Fruit fly (Drosophila melanogaster) whole organism, wandering third instar larva: ENCODE results near the gene shd.

Experiments used
- Vsx2 ChIP-seq: fragments of 200-300, 225-300 bp; sonication (Bioruptor generic); optimal IDR thresholded peaks from 2 replicates; lab custom pipeline; 2018; ENCODE audit warnings: missing biosample characterization, missing genetic modification characterization; ENCODE audit not compliant: partially characterized antibody
- dl ChIP-seq, 2 experiments: fragments of 175-275, 200-275 bp in 1 of 2; fragments of 200-275 bp in 1 of 2; sonication (Bioruptor generic); optimal IDR thresholded peaks; lab custom pipeline; 2018; ENCODE audit warnings: mild to moderate bottlenecking in 2 of 2, missing biosample characterization in 2 of 2, missing genetic modification characterization in 2 of 2, moderate library complexity in 2 of 2; ENCODE audit not compliant: partially characterized antibody in 2 of 2, insufficient read depth in 1 of 2
- usp ChIP-seq: fragments of >200 bp; optimal IDR thresholded peaks from 2 replicates; lab custom pipeline; 2017; ENCODE audit warnings: missing biosample characterization, missing genetic modification characterization

DNA sequence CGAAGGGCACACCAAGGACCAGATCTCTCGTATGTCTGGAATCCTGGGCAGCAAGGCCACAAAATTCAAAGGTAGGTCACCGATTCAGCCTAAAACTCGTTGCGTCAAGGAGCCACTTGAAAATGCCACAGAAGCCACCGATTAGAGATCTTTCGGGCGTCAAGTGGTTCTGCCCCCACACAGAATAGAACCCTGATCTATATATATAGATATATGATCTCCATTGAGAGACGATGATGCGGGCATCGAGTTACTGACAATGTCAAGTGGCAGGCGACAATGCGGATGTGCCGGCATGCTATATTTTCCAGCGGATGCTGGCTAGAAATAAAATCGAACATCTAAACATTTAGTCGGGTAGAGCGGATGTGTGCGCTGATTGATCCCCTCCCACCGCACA, 50.1 kb downstream of the shd start:
- TF ChIP-seq Vsx2 (GFP tag; lab: Kevin White, UChicago) (no peak), usp (no peak), dl (GFP tag; optimal IDR thresholded peaks at IDR 0.05; lab: Kevin White, UChicago; ENCODE audit: insufficient read depth in 1 of 2, partially characterized antibody in 2 of 2) (no peak)
